Worm (Caenorhabditis elegans) whole organism, L2 larva: ENCODE data around the gene F41B5.12.
"Not testable (repeated sequence)": the region's sequence is repeated elsewhere in the genome, so short reads cannot be mapped to it uniquely, and the experiment has no call there.

Experiments used
- elt-3 ChIP-seq: sonication (generic microtip); optimal IDR thresholded peaks from 2 replicates; lab custom pipeline; 2017; ENCODE audit warnings: missing biosample characterization, missing genetic modification characterization
- fos-1 ChIP-seq: fragments of 150-350 bp; optimal IDR thresholded peaks from 2 replicates; lab custom pipeline; 2014; ENCODE audit warnings: missing biosample characterization, missing genetic modification characterization
- lsy-2 ChIP-seq, 2 experiments: fragments of 150-350 bp in 1 of 2; sonication (generic microtip) in 1 of 2; optimal IDR thresholded peaks; 2 replicates each; lab custom pipeline; 2014 to 2017; ENCODE audit warnings: missing biosample characterization in 2 of 2, missing genetic modification characterization in 2 of 2
- mbf-1 ChIP-seq: sonication (generic microtip); optimal IDR thresholded peaks from 2 replicates; lab custom pipeline; 2017; ENCODE audit warnings: missing biosample characterization, missing genetic modification characterization
- nhr-25 ChIP-seq: fragments of 150-350 bp; sonication (generic microtip); optimal IDR thresholded peaks from 3 replicates; lab custom pipeline; 2014; ENCODE audit warnings: missing biosample characterization, missing genetic modification characterization
- nhr-6 ChIP-seq: fragments of 150-350 bp; optimal IDR thresholded peaks from 2 replicates; lab custom pipeline; 2014; ENCODE audit warnings: missing biosample characterization, missing genetic modification characterization
- skn-1 ChIP-seq: sonication (generic microtip); optimal IDR thresholded peaks from 2 replicates; lab custom pipeline; 2017; ENCODE audit warnings: missing biosample characterization, missing genetic modification characterization
- zag-1 ChIP-seq: fragments of 150-350 bp; optimal IDR thresholded peaks from 2 replicates; lab custom pipeline; 2014; ENCODE audit warnings: missing biosample characterization, missing genetic modification characterization
- ztf-11 ChIP-seq: sonication (generic microtip); optimal IDR thresholded peaks from 2 replicates; lab custom pipeline; 2017; ENCODE audit warnings: missing biosample characterization, missing genetic modification characterization

DNA sequence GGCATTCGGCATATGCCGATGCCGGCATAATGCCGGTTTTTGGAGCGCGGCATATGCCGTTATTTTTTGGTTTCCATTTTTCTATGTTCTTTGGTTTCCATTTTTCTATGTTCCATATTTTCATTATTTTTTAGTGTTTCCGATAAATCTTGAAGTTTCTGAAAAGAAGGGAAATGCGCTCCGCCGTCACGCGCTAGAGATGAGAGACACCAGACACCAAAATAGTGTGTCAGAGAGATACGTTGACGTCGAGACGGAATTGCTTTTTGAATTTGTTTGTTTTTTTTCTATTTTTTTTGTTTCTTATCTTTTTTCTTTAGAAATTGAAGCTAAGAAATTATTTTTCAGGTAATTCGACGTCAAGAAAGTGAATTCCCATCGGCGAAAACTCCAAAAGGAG is 5.6 kb upstream of the F41B5.12 start, which contains the start of gene F41B5.1:
- TF ChIP-seq lsy-2 (tag; optimal IDR thresholded peaks at IDR 0.05; lab: Kevin White, UChicago); nhr-25 (tag; lab: Kevin White, UChicago); mbf-1 (tag; lab: Kevin White, UChicago); elt-3 (tag; lab: Kevin White, UChicago); zag-1 (tag; lab: Kevin White, UChicago); fos-1 (tag; lab: Kevin White, UChicago); skn-1; nhr-6 (tag; lab: Kevin White, UChicago); ztf-11 (tag; lab: Kevin White, UChicago): not testable (repeated sequence)
